Worm (Caenorhabditis elegans) whole organism, L4/young adult: ENCODE measurements around the gene K02E2.11.

ENCODE experiments used
- W03F9.2 ChIP-seq: fragments of 150-350 bp; optimal IDR thresholded peaks from 2 replicates; lab custom pipeline; 2014; ENCODE audit warnings: missing biosample characterization, missing genetic modification characterization
- dao-5 ChIP-seq: sonication (generic microtip); optimal IDR thresholded peaks from 2 replicates; lab custom pipeline; 2016; ENCODE audit warnings: missing genotype, missing genetic modification characterization, moderate library complexity, missing compliant biosample characterization
- him-1 ChIP-seq: sonication (generic microtip); optimal IDR thresholded peaks from 2 replicates; lab custom pipeline; 2016; ENCODE audit warnings: missing genotype, missing genetic modification reagents, missing genetic modification characterization, missing compliant biosample characterization

DNA sequence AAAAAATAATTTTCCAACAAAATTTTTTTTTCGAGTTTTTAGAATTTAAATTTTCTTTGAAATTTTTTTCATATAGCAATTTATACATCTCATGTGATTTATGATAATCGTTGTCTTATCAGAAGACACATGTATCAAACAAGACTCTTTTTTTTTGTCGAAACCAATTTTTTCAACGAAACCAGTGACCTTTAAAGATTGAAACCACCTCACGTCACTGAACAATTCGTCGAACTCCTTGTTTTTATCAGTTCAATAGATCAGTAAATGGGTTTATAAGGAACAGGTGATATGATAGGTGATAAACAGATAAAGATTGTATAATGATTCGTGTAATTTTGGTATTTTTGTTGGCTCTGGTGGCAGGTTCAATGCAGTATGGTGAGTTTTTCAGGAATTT is 10.7 kb downstream of the K02E2.11 start, which contains the start of gene cnc-7:
- no peak for TF ChIP-seq him-1 (tag; lab: Kevin White, UChicago)
- TF ChIP-seq W03F9.2 (tag; lab: Kevin White, UChicago): no peak
- TF ChIP-seq dao-5 (tag; lab: Kevin White, UChicago): no peak
